Worm (Caenorhabditis elegans) whole organism, young adult: Measurements from ENCODE around the gene hsp-12.3.

Source experiments
- efl-1 ChIP-seq: fragments of 150-350 bp; optimal IDR thresholded peaks from 2 replicates; lab custom pipeline; 2014; ENCODE audit warnings: missing biosample characterization, missing genetic modification reagents, missing genetic modification characterization
- mcd-1 ChIP-seq: fragments of 200-800 bp; sonication (Bioruptor generic); IDR thresholded peaks from 2 replicates; pipeline ENCODE4 v1.3.6; 2022; ENCODE audit warnings: missing genetic modification reagents, missing genetic modification characterization, missing compliant biosample characterization
- nfya-1 ChIP-seq: sonication (generic microtip); optimal IDR thresholded peaks from 2 replicates; lab custom pipeline; 2017; ENCODE audit warnings: antibody characterized with exemption, missing compliant biosample characterization, missing genetic modification characterization, borderline replicate concordance; ENCODE audit not compliant: insufficient read depth
- nhr-90 ChIP-seq: sonication (generic microtip); optimal IDR thresholded peaks from 2 replicates; lab custom pipeline; 2016; ENCODE audit warnings: missing genotype, mild to moderate bottlenecking, missing genetic modification characterization, missing compliant biosample characterization
- snpc-3.4 ChIP-seq: sonication (generic microtip); optimal IDR thresholded peaks from 2 replicates; lab custom pipeline; 2017; ENCODE audit warnings: missing genetic modification characterization, mild to moderate bottlenecking, missing compliant biosample characterization, antibody characterized with exemption, moderate library complexity, missing genotype, missing genetic modification reagents
- unc-62 ChIP-seq: fragments of 150-350 bp; optimal IDR thresholded peaks from 2 replicates; lab custom pipeline; 2014; ENCODE audit warnings: missing biosample characterization, missing genetic modification reagents, missing genetic modification characterization

DNA sequence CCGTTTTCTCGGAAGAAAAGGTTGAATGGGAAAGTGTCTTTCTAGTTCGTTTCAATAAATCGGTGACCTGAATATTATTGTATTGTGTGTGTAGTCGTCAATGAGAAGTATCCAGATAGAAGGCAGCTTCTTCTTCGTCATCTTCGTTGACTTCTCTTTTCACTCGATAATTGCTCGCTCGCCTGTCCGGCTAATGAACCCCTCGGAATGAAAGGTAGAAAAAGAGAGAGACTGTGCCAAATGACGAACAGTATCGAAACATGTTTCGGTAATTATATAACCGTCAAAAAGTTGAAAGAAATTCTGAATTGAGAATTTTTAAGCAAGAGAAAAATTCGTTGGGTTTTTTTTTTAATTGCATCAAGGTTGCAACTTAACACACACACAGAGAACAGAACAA is 12.1 kb upstream of the hsp-12.3 start, which contains the start of gene cutl-17:
- TF ChIP-seq snpc-3.4 (tag; lab: Kevin White, UChicago) (no peak), efl-1 (no peak), unc-62 (GFP tag; lab: Kevin White, UChicago) (no peak), mcd-1 (GFP tag; lab: Robert Waterston, UW) (no peak), nhr-90 (tag; lab: Kevin White, UChicago) (no peak), nfya-1 (tag; lab: Kevin White, UChicago) (no peak)
